Worm (Caenorhabditis elegans) whole organism, young adult: Measurements from ENCODE around the gene mig-18.
"Not testable (repeated sequence)": the region's sequence is repeated elsewhere in the genome, so short reads cannot be mapped to it uniquely, and the experiment has no call there.

Experiments used
- C17E4.6 ChIP-seq: fragments of 200-800 bp; sonication (Bioruptor generic); IDR thresholded peaks from 2 replicates; pipeline ENCODE4 v1.3.6; 2022; ENCODE audit warnings: missing genetic modification reagents, missing genetic modification characterization, missing compliant biosample characterization
- Y56A3A.18 ChIP-seq: fragments of 200-800 bp; sonication (Bioruptor generic); IDR thresholded peaks from 2 replicates; pipeline ENCODE4 v1.3.6; 2022; ENCODE audit warnings: missing genetic modification reagents, missing genetic modification characterization, missing compliant biosample characterization
- attf-6 ChIP-seq: fragments of 200-800 bp; sonication (Bioruptor generic); IDR thresholded peaks from 2 replicates; pipeline ENCODE4 v1.3.6; 2022; ENCODE audit warnings: missing genetic modification reagents, missing genetic modification characterization, missing compliant biosample characterization
- fkh-3 ChIP-seq: sonication (generic microtip); optimal IDR thresholded peaks from 2 replicates; lab custom pipeline; 2016; ENCODE audit warnings: mild to moderate bottlenecking, missing genetic modification characterization, missing compliant biosample characterization
- mel-28 ChIP-seq: sonication (generic microtip); optimal IDR thresholded peaks from 2 replicates; lab custom pipeline; 2016; ENCODE audit warnings: borderline replicate concordance, mild to moderate bottlenecking, missing genetic modification characterization, missing compliant biosample characterization
- nfya-2 ChIP-seq: fragments of 200-800 bp; sonication (Bioruptor generic); IDR thresholded peaks from 2 replicates; pipeline ENCODE4 v1.3.6; 2022; ENCODE audit warnings: missing genetic modification reagents, missing genetic modification characterization, missing compliant biosample characterization
- ztf-25 ChIP-seq: fragments of 200-800 bp; sonication (Bioruptor generic); IDR thresholded peaks from 2 replicates; pipeline ENCODE4 v1.3.6; 2022; ENCODE audit warnings: missing genetic modification reagents, missing genetic modification characterization, missing compliant biosample characterization

DNA sequence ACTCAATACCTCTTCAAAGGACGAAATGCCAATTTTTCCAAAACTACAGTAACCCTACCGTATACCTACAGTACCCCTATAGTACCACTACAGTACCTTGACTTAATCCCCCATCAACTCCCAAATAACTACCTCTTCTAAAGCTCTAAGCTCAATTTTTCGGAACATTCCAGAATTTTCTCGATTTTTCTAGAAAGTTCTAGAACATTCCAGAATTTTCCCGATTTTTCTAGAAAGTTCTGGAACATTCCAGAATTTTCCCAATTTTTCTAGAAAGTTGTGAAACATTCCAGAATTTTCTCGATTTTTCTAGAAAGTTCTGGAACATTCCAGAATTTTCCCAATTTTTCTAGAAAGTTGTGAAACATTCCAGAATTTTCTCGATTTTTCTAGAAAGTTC is 43.8 kb downstream of the mig-18 start:
- TF ChIP-seq attf-6 (GFP tag; lab: Robert Waterston, UW); nfya-2 (GFP tag; lab: Robert Waterston, UW); Y56A3A.18 (GFP tag; lab: Robert Waterston, UW); ztf-25; fkh-3 (tag; lab: Kevin White, UChicago); mel-28 (tag; lab: Kevin White, UChicago); C17E4.6: not testable (repeated sequence)
